Worm (Caenorhabditis elegans) whole organism, L4 larva: Measurements from ENCODE around the gene F55A11.8.
A peak's percentile ranks its signal among the peaks of the same experiment; 100 is the strongest.

Experiments used
- F10B5.3 ChIP-seq: sonication (generic microtip); optimal IDR thresholded peaks from 2 replicates; lab custom pipeline; 2016; ENCODE audit warnings: mild to moderate bottlenecking, missing genetic modification characterization, missing compliant biosample characterization
- F26F4.8 ChIP-seq: fragments of 200-800 bp; sonication (Bioruptor generic); conservative IDR thresholded peaks from 2 replicates; pipeline ENCODE4 v1.3.6; 2022; ENCODE audit warnings: missing genetic modification characterization, missing compliant biosample characterization
- F37D6.2 ChIP-seq: sonication (generic microtip); optimal IDR thresholded peaks from 2 replicates; lab custom pipeline; 2016; ENCODE audit warnings: mild to moderate bottlenecking, missing genetic modification characterization, missing compliant biosample characterization
- T20F7.1 ChIP-seq: fragments of 200-800 bp; sonication (Bioruptor generic); optimal IDR thresholded peaks from 2 replicates; lab custom pipeline; 2018; ENCODE audit warnings: mild to moderate bottlenecking, missing genetic modification characterization, missing compliant biosample characterization
- aha-1 ChIP-seq: fragments of 150-350 bp; peaks from one replicate; lab custom pipeline; 2014; ENCODE audit warnings: missing biosample characterization, missing genetic modification characterization
- arid-1 ChIP-seq: fragments of 200-800 bp; sonication (Bioruptor generic); conservative IDR thresholded peaks from 2 replicates; pipeline ENCODE4 v1.3.6; 2022; ENCODE audit warnings: missing genetic modification reagents, missing genetic modification characterization, missing compliant biosample characterization
- ceh-20 ChIP-seq: fragments of 200-800 bp; sonication (Bioruptor generic); IDR thresholded peaks from 2 replicates; pipeline ENCODE4 v1.3.6; 2022; ENCODE audit warnings: missing genetic modification reagents, missing genetic modification characterization, missing compliant biosample characterization
- ceh-28 ChIP-seq: fragments of 150-350 bp; optimal IDR thresholded peaks from 2 replicates; lab custom pipeline; 2014; ENCODE audit warnings: missing biosample characterization, missing genetic modification reagents, missing genetic modification characterization
- ceh-32 ChIP-seq: sonication (generic microtip); optimal IDR thresholded peaks from 2 replicates; lab custom pipeline; 2016; ENCODE audit warnings: mild to moderate bottlenecking, missing genetic modification characterization, missing compliant biosample characterization; ENCODE audit not compliant: poor library complexity
- ceh-62 ChIP-seq: sonication (generic microtip); optimal IDR thresholded peaks from 2 replicates; lab custom pipeline; 2017; ENCODE audit warnings: missing biosample characterization, missing genetic modification characterization
- ceh-82 ChIP-seq: sonication (generic microtip); optimal IDR thresholded peaks from 2 replicates; lab custom pipeline; 2017; ENCODE audit warnings: missing biosample characterization, missing genetic modification characterization
- daf-8 ChIP-seq: fragments of 200-800 bp; sonication (Bioruptor generic); IDR thresholded peaks from 2 replicates; pipeline ENCODE4 v1.3.6; 2022; ENCODE audit warnings: missing genetic modification characterization, missing compliant biosample characterization
- dmd-8 ChIP-seq: fragments of 200-800 bp; sonication (Bioruptor generic); IDR thresholded peaks from 2 replicates; pipeline ENCODE4 v1.3.6; 2022; ENCODE audit warnings: missing genetic modification characterization, missing compliant biosample characterization
- dpl-1 ChIP-seq: fragments of 150-350 bp; optimal IDR thresholded peaks from 2 replicates; lab custom pipeline; 2014; ENCODE audit warnings: missing biosample characterization, missing genetic modification reagents, missing genetic modification characterization
- egl-43 ChIP-seq: fragments of 200-800 bp; sonication (Bioruptor generic); IDR thresholded peaks from 2 replicates; pipeline ENCODE4 v1.3.6; 2022; ENCODE audit warnings: missing genetic modification reagents, missing genetic modification characterization, missing compliant biosample characterization
- gei-8 ChIP-seq: fragments of 200-800 bp; sonication (Bioruptor generic); optimal IDR thresholded peaks from 2 replicates; lab custom pipeline; 2018; ENCODE audit warnings: mild to moderate bottlenecking, missing genetic modification characterization, missing compliant biosample characterization
- hif-1 ChIP-seq, 2 experiments: sonication (generic microtip); optimal IDR thresholded peaks; 2 replicates each; lab custom pipeline; 2016 to 2017; ENCODE audit warnings: missing compliant biosample characterization in 2 of 2, missing genetic modification characterization in 2 of 2, missing genetic modification reagents in 2 of 2, missing genotype in 2 of 2, mild to moderate bottlenecking in 1 of 2
- hlh-11 ChIP-seq: fragments of 200-800 bp; sonication (Bioruptor generic); optimal IDR thresholded peaks from 2 replicates; lab custom pipeline; 2018; ENCODE audit warnings: mild to moderate bottlenecking, missing genetic modification characterization, missing compliant biosample characterization
- lin-39 ChIP-seq: fragments of 150-350 bp; optimal IDR thresholded peaks from 2 replicates; lab custom pipeline; 2014; ENCODE audit warnings: missing biosample characterization, missing genetic modification reagents, missing genetic modification characterization
- madf-5 ChIP-seq, 2 experiments: fragments of 200-800 bp; sonication (Bioruptor generic); IDR thresholded peaks; 2 replicates each; pipeline ENCODE4 v1.3.6; 2022; ENCODE audit warnings: missing compliant biosample characterization in 2 of 2, missing genetic modification characterization in 2 of 2
- mdl-1 ChIP-seq, 2 experiments: fragments of 150-350 bp in 1 of 2; sonication (generic microtip) in 1 of 2; optimal IDR thresholded peaks; 2 replicates each; lab custom pipeline; 2014 to 2017; ENCODE audit warnings: missing biosample characterization in 2 of 2, missing genetic modification characterization in 2 of 2
- nhr-111 ChIP-seq: fragments of 200-800 bp; sonication (Bioruptor generic); optimal IDR thresholded peaks from 2 replicates; lab custom pipeline; 2018; ENCODE audit warnings: mild to moderate bottlenecking, missing genetic modification characterization, missing compliant biosample characterization
- nhr-41 ChIP-seq: fragments of 200-800 bp; sonication (Bioruptor generic); IDR thresholded peaks from 2 replicates; pipeline ENCODE4 v1.3.6; 2022; ENCODE audit warnings: missing genetic modification reagents, missing genetic modification characterization, missing compliant biosample characterization
- nhr-42 ChIP-seq: fragments of 200-800 bp; sonication (Bioruptor generic); IDR thresholded peaks from 2 replicates; pipeline ENCODE4 v1.3.6; 2022; ENCODE audit warnings: missing genetic modification characterization, missing compliant biosample characterization
- nhr-48 ChIP-seq: sonication (generic microtip); optimal IDR thresholded peaks from 2 replicates; lab custom pipeline; 2016; ENCODE audit warnings: mild to moderate bottlenecking, missing genetic modification characterization, missing compliant biosample characterization
- pha-4 ChIP-seq, 2 experiments: fragments of 150-350 bp in 1 of 2; fragments of 200-800 bp in 1 of 2; sonication (Bioruptor generic) in 1 of 2; IDR thresholded peaks in 1 of 2; optimal IDR thresholded peaks in 1 of 2; 2 replicates each; pipeline versions ENCODE4 v1.3.6 to Lab custom; 2014 to 2022; ENCODE audit warnings: missing genetic modification characterization in 2 of 2, missing genetic modification reagents in 2 of 2, missing biosample characterization in 1 of 2, missing compliant biosample characterization in 1 of 2
- rbr-2 ChIP-seq: sonication (generic microtip); optimal IDR thresholded peaks from 2 replicates; lab custom pipeline; 2016; ENCODE audit warnings: missing genotype, missing genetic modification characterization, missing compliant biosample characterization
- spr-1 ChIP-seq: sonication (generic microtip); optimal IDR thresholded peaks from 2 replicates; lab custom pipeline; 2016; ENCODE audit warnings: mild to moderate bottlenecking, missing genetic modification characterization, missing compliant biosample characterization
- unc-62 ChIP-seq, 3 experiments: fragments of 150-350 bp in 1 of 3; sonication (generic microtip); optimal IDR thresholded peaks in 2 of 3; peaks in 1 of 3; 1 replicate in 1 of 3; 2 replicates in 2 of 3; lab custom pipeline; 2014 to 2017; ENCODE audit warnings: missing biosample characterization in 3 of 3, missing genetic modification characterization in 3 of 3, missing genetic modification reagents in 3 of 3, missing genotype in 1 of 3
- vab-7 ChIP-seq: fragments of 200-800 bp; sonication (Bioruptor generic); IDR thresholded peaks from 2 replicates; pipeline ENCODE4 v1.3.6; 2022; ENCODE audit warnings: missing genetic modification reagents, missing genetic modification characterization, missing compliant biosample characterization
- zag-1 ChIP-seq: fragments of 150-350 bp; optimal IDR thresholded peaks from 2 replicates; lab custom pipeline; 2014; ENCODE audit warnings: missing biosample characterization, missing genetic modification characterization
- zip-11 ChIP-seq: fragments of 200-800 bp; sonication (Bioruptor generic); IDR thresholded peaks from 2 replicates; pipeline ENCODE4 v1.3.6; 2022; ENCODE audit warnings: missing genetic modification characterization, missing compliant biosample characterization
- zip-2 ChIP-seq: fragments of 150-350 bp; optimal IDR thresholded peaks from 2 replicates; lab custom pipeline; 2014; ENCODE audit warnings: missing biosample characterization, missing genetic modification characterization

The F55A11.8 gene

DNA sequence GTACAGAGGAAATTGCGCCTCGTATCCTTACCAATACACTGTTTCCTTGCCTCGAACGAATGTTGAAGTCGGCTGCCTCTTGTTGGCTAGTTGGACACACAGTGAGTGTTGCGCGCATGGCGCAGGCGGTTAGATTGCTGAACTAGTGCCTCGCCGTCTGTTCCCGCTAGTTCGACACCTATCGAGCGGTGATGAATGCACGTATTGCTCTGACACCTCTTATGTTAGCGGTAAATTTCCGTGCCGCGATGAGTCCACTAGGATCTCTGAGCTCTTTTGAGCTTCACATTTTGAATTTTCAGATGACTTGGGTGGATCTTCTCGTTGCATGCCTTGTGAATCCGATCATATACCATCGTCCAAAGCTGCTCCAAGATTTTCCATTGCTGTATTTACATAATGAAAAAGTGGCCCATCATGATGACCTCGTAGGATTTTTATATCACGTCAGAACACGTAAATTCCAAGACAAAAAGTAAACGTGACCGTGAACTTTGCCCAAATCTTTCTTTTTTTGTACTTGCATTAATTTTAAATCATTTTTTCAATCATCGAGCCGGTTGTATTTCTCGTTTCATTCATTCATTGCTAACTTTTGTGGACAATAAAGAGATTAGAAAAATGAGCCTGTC lies 5.1 kb upstream of the F55A11.8 start, which contains the start of gene F55A11.11 (continued):
- TF ChIP-seq zip-2 (tag; lab: Kevin White, UChicago) (peak; percentile 68), nhr-111 (GFP tag; lab: Kevin White, UChicago) (peak; percentile 90), F37D6.2 (peak; percentile 53), nhr-41 (GFP tag; lab: Robert Waterston, UW) (peak; percentile 97), madf-5 (GFP tag; IDR thresholded peaks at IDR 0.05; lab: Robert Waterston, UW) (peak; percentile 90 to 91), ceh-28 (tag; lab: Kevin White, UChicago) (no peak), spr-1 (tag; lab: Kevin White, UChicago) (peak; percentile 91), zip-11 (GFP tag; lab: Robert Waterston, UW) (peak; percentile 89), dpl-1 (GFP tag; lab: Kevin White, UChicago) (peak; percentile 53), ceh-62 (tag; lab: Kevin White, UChicago) (no peak), hif-1 (tag; optimal IDR thresholded peaks at IDR 0.05; lab: Kevin White, UChicago) (peak; percentile 57 to 80), vab-7 (GFP tag; lab: Robert Waterston, UW) (peak; percentile 96), ceh-32 (tag; lab: Kevin White, UChicago) (peak; percentile 56), rbr-2 (tag; lab: Kevin White, UChicago) (peak; percentile 84), F10B5.3 (tag; lab: Kevin White, UChicago) (peak; percentile 76), daf-8 (GFP tag; lab: Robert Waterston, UW) (peak; percentile 98), arid-1 (GFP tag; lab: Robert Waterston, UW) (peak; percentile 94), ceh-20 (peak; percentile 90)

DNA sequence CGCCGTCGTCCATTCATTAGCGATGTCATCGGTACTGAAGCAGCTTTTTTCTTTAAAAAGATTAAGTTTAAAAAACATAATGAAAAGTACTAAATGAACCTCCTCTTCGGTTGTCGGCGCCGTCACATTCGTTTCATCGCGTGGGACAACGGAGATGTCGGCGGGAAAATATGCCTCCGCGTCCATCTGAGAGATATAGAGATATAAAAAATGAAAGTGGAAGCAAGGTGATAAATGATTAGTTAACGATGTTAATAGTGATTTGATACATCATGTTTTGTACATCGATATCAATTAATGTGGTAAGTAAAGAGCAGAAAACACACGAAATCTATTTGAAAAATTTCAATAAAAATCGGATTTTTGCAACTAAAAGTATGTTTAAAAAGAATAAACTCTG lies 730 bp upstream of the F55A11.8 start, which contains the start of gene F55A11.7:
F55A11.7 (minus strand) TSS at position 186 of the 400 bp plus-strand sequence.
- no peak for TF ChIP-seq F26F4.8 (GFP tag; lab: Robert Waterston, UW)
- TF ChIP-seq ceh-82 = no peak
- no peak for TF ChIP-seq pha-4 (GFP tag; IDR thresholded peaks at IDR 0.05; lab: Robert Waterston, UW)
- TF ChIP-seq pha-4 (tag; optimal IDR thresholded peaks at IDR 0.05; lab: Kevin White, UChicago) = no peak
- no peak for TF ChIP-seq zag-1 (tag; lab: Kevin White, UChicago)
- TF ChIP-seq aha-1 (tag; lab: Kevin White, UChicago) = no peak
- TF ChIP-seq arid-1 (GFP tag; lab: Robert Waterston, UW) = no peak
- TF ChIP-seq gei-8 (GFP tag; lab: Kevin White, UChicago) = no peak
- no peak for TF ChIP-seq dmd-8 (GFP tag; lab: Robert Waterston, UW)
- TF ChIP-seq lin-39 = no peak

DNA sequence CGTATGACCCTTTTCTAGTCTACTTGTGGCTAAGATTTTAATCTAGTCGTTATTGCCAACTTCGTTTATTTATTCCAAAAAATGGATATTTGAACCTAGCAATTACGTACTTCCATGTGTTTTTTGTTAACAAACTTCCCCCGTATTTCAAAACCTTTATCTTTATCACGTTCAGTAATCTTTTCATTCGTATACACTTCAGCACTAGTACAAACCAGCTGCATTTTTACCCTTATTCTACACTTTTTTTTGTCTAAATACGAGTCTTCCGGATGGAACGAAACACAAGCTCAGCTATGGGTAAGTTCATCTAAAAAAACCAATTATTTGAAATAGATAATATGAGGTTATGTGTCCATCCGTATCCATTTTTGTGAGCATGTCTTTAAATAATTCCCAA lies 1.5 kb downstream of the F55A11.8 start, which contains the start of gene D2023.1:
D2023.1 (plus strand) TSS at position 77 of the 400 bp plus-strand sequence.
- TF ChIP-seq T20F7.1 (GFP tag; lab: Kevin White, UChicago) (no peak), unc-62 (GFP tag; optimal IDR thresholded peaks at IDR 0.05 in 1 of 2; lab: Kevin White, UChicago) (peak in 1 of 2 experiments; percentile 97), unc-62 (tag; optimal IDR thresholded peaks at IDR 0.05; lab: Kevin White, UChicago) (no peak), aha-1 (tag; lab: Kevin White, UChicago) (peak; percentile 11), madf-5 (GFP tag; IDR thresholded peaks at IDR 0.05; lab: Robert Waterston, UW) (no peak)

DNA sequence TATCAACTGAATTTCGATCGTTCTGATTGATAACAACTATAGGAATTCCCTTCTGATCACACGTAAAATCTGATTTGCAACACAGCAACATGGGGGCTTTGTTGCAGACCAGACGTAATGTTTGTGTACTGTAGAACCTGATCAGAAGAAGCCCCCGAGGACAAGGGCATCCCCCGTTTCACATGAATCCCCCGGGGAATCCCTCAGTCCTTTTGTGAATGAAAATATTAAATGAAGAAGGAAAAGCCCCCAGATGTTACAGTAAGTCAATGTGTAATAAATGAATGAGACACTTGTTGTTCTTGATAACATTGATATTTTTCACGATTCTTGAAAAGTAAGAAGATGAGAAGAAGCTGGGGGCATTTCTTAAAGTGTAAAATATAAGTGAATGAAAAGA lies 6.2 kb downstream of the F55A11.8 start:
- TF ChIP-seq unc-62 (GFP tag; optimal IDR thresholded peaks at IDR 0.05 in 1 of 2; lab: Kevin White, UChicago) (peak in 1 of 2 experiments; percentile 76), unc-62 (tag; optimal IDR thresholded peaks at IDR 0.05; lab: Kevin White, UChicago) (no peak), hlh-11 (tag; lab: Kevin White, UChicago) (peak; percentile 16), aha-1 (tag; lab: Kevin White, UChicago) (peak; percentile 25), nhr-42 (no peak), egl-43 (GFP tag; lab: Robert Waterston, UW) (no peak), nhr-48 (tag; lab: Kevin White, UChicago) (peak; percentile 80), mdl-1 (tag; optimal IDR thresholded peaks at IDR 0.05; lab: Kevin White, UChicago) (peak; percentile 18 to 42)
